Fruit fly (Drosophila melanogaster): ENCODE data around the gene Cand1.

- TF ChIP-seq Abd-B (GFP tag; optimal IDR thresholded peaks at IDR 0.05) (no peak), dsf (GFP tag; optimal IDR thresholded peaks at IDR 0.05; ENCODE audit: borderline replicate concordance) (no peak), Rel (GFP tag; optimal IDR thresholded peaks at IDR 0.05) (no peak), Rel (tag; optimal IDR thresholded peaks at IDR 0.05) (no peak), ey (GFP tag; optimal IDR thresholded peaks at IDR 0.05) (no peak), dmrt93B (GFP tag; optimal IDR thresholded peaks at IDR 0.05) (no peak), GATAd (GFP tag; optimal IDR thresholded peaks at IDR 0.05) (no peak), Vsx2 (GFP tag; optimal IDR thresholded peaks at IDR 0.05; ENCODE audit: partially characterized antibody) (no peak), lola (GFP tag; optimal IDR thresholded peaks at IDR 0.05) (no peak), brk (GFP tag; optimal IDR thresholded peaks at IDR 0.05) (no peak), h (GFP tag; optimal IDR thresholded peaks at IDR 0.05) (no peak), Dfd (GFP tag; optimal IDR thresholded peaks at IDR 0.05) (no peak), Myc (optimal IDR thresholded peaks at IDR 0.05) (no peak), pan (optimal IDR thresholded peaks at IDR 0.05) (no peak)
These were observed 8.6 kb downstream of the Cand1 start, which contains the start of gene CG34367 for dm6 chr2L:10353871-10354270.

Data from whole organism, wandering third instar larva.